Worm (Caenorhabditis elegans) whole organism, L1 larva: ENCODE results near the gene T23F11.11.

Experiments
- ama-1 ChIP-seq: fragments of 150-350 bp; optimal IDR thresholded peaks from 2 replicates; lab custom pipeline; 2014
- blmp-1 ChIP-seq: fragments of 150-350 bp; optimal IDR thresholded peaks from 2 replicates; lab custom pipeline; 2014; ENCODE audit warnings: missing biosample characterization, missing genetic modification characterization
- dpl-1 ChIP-seq, 3 experiments: fragments of 150-350 bp in 2 of 3; sonication (generic microtip) in 1 of 3; optimal IDR thresholded peaks; 2 replicates each; lab custom pipeline; 2014 to 2017; ENCODE audit warnings: missing biosample characterization in 3 of 3, missing genetic modification characterization in 3 of 3, missing genetic modification reagents in 3 of 3
- elt-3 ChIP-seq, 6 experiments: fragments of 150-350 bp in 1 of 6; sonication (generic microtip); optimal IDR thresholded peaks; 2 replicates each; lab custom pipeline; 2017 to 2018; ENCODE audit warnings: missing biosample characterization in 6 of 6, missing genetic modification characterization in 6 of 6, inconsistent platforms in 1 of 6
- lin-13 ChIP-seq: fragments of 150-350 bp; optimal IDR thresholded peaks from 2 replicates; lab custom pipeline; 2014; ENCODE audit warnings: missing biosample characterization, missing genetic modification reagents, missing genetic modification characterization
- mef-2 ChIP-seq: fragments of 150-350 bp; optimal IDR thresholded peaks from 2 replicates; lab custom pipeline; 2014; ENCODE audit warnings: missing biosample characterization, missing genetic modification characterization
- mep-1 ChIP-seq: fragments of 150-350 bp; optimal IDR thresholded peaks from 2 replicates; lab custom pipeline; 2014; ENCODE audit warnings: missing biosample characterization, missing genetic modification characterization
- nhr-12 ChIP-seq: sonication (generic microtip); optimal IDR thresholded peaks from 2 replicates; lab custom pipeline; 2017; ENCODE audit warnings: missing biosample characterization, missing genetic modification characterization
- nhr-77 ChIP-seq: fragments of 150-350 bp; optimal IDR thresholded peaks from 2 replicates; lab custom pipeline; 2014; ENCODE audit warnings: missing biosample characterization, missing genetic modification characterization
- pag-3 ChIP-seq: sonication (generic microtip); optimal IDR thresholded peaks from 2 replicates; lab custom pipeline; 2017; ENCODE audit warnings: missing genetic modification characterization, mild to moderate bottlenecking, missing compliant biosample characterization, antibody characterized with exemption, borderline replicate concordance; ENCODE audit not compliant: insufficient read depth
- snu-23 ChIP-seq: sonication (generic microtip); optimal IDR thresholded peaks from 2 replicates; lab custom pipeline; 2016; ENCODE audit warnings: missing genetic modification characterization, missing compliant biosample characterization
- unc-62 ChIP-seq: fragments of 150-350 bp; optimal IDR thresholded peaks from 2 replicates; lab custom pipeline; 2014; ENCODE audit warnings: missing biosample characterization, missing genetic modification reagents, missing genetic modification characterization
- ztf-11 ChIP-seq, 2 experiments: sonication (generic microtip); optimal IDR thresholded peaks; 2 replicates each; lab custom pipeline; 2016 to 2017; ENCODE audit warnings: missing genetic modification characterization in 2 of 2, missing biosample characterization in 1 of 2, missing compliant biosample characterization in 1 of 2
- ztf-4 ChIP-seq: fragments of 150-350 bp; optimal IDR thresholded peaks from 2 replicates; lab custom pipeline; 2014; ENCODE audit warnings: missing biosample characterization, missing genetic modification characterization

DNA sequence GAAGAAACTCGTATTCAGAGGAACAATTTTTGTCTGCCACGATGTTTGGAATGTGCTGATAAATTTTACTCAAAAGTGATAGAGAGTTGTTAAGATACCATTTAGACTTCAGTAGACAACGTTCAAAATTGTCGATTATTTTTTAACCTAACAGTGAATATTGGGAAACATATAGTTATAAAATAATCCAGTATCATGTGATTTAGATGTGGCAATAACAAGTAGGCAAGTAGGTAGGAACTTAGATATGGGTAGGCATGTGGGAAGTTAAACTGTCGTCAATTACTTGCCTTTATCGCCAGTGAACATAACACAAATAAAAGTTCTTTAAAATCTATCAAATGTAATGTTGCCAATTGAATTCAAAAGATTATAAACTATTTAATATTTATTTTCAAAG, at the start of gene T23F11.11:
- TF ChIP-seq mef-2 (tag; lab: Kevin White, UChicago), result no peak
- no peak for TF ChIP-seq dpl-1 (GFP tag; optimal IDR thresholded peaks at IDR 0.05; lab: Kevin White, UChicago)
- TF ChIP-seq snu-23, result no peak
- no peak for TF ChIP-seq lin-13 (GFP tag; lab: Kevin White, UChicago)
- no peak for TF ChIP-seq elt-3 (tag; optimal IDR thresholded peaks at IDR 0.05; lab: Kevin White, UChicago)
- TF ChIP-seq mep-1 (tag; lab: Kevin White, UChicago), result no peak
- no peak for TF ChIP-seq ztf-11 (tag; optimal IDR thresholded peaks at IDR 0.05; lab: Kevin White, UChicago)
- TF ChIP-seq blmp-1 (tag; lab: Kevin White, UChicago), result no peak
- TF ChIP-seq ztf-4 (tag; lab: Kevin White, UChicago), result no peak
- no peak for TF ChIP-seq ama-1
- no peak for TF ChIP-seq unc-62 (GFP tag; lab: Kevin White, UChicago)
- TF ChIP-seq nhr-12 (tag; lab: Kevin White, UChicago), result no peak
- no peak for TF ChIP-seq pag-3 (tag; lab: Kevin White, UChicago)
- TF ChIP-seq nhr-77 (tag; lab: Kevin White, UChicago), result no peak
